Fruit fly (Drosophila melanogaster) whole organism, embryonic: ENCODE results near the gene glu.

Experiments
- BEAF-32 ChIP-seq: fragments of 200-800 bp; sonication (Bioruptor generic); optimal IDR thresholded peaks from 3 replicates; lab custom pipeline; 2017; ENCODE audit warnings: missing biosample characterization, missing genetic modification characterization, mild to moderate bottlenecking, moderate library complexity, missing genetic modification reagents
- CG11085 ChIP-seq: fragments of 200-800 bp; sonication (Bioruptor generic); IDR thresholded peaks from 2 replicates; pipeline ENCODE4 v1.3.6; 2022; ENCODE audit warnings: missing biosample characterization, missing genetic modification characterization
- CG12071 ChIP-seq: fragments of 200-800 bp; sonication (Bioruptor generic); optimal IDR thresholded peaks from 3 replicates; lab custom pipeline; 2018; ENCODE audit warnings: missing biosample characterization, mild to moderate bottlenecking, missing genetic modification characterization
- CG15514 ChIP-seq: fragments of 200-800 bp; sonication (Bioruptor generic); optimal IDR thresholded peaks from 3 replicates; lab custom pipeline; 2017; ENCODE audit warnings: missing biosample characterization, missing genetic modification characterization, mild to moderate bottlenecking, moderate library complexity, missing genetic modification reagents
- CG16815 ChIP-seq: fragments of 200-800 bp; sonication (Bioruptor generic); optimal IDR thresholded peaks from 3 replicates; lab custom pipeline; 2017; ENCODE audit warnings: missing biosample characterization, mild to moderate bottlenecking, missing genetic modification characterization
- CG17385 ChIP-seq: fragments of 200-800 bp; sonication (Bioruptor generic); optimal IDR thresholded peaks from 3 replicates; lab custom pipeline; 2018; ENCODE audit warnings: missing biosample characterization, mild to moderate bottlenecking, missing genetic modification characterization
- CG17568 ChIP-seq: fragments of 200-800 bp; sonication (Bioruptor generic); optimal IDR thresholded peaks from 2 replicates; lab custom pipeline; 2018; ENCODE audit warnings: missing biosample characterization, mild to moderate bottlenecking, missing genetic modification characterization, moderate library complexity
- CG17612 ChIP-seq: fragments of 200-800 bp; sonication (Bioruptor generic); IDR thresholded peaks from 2 replicates; pipeline ENCODE4 v1.3.6; 2022; ENCODE audit warnings: missing biosample characterization, missing genetic modification characterization
- CG2116 ChIP-seq: fragments of 200-800 bp; sonication (Bioruptor generic); optimal IDR thresholded peaks from 3 replicates; lab custom pipeline; 2018; ENCODE audit warnings: missing biosample characterization, mild to moderate bottlenecking, missing genetic modification characterization
- CG2129 ChIP-seq: fragments of 200-800 bp; sonication (Bioruptor generic); IDR thresholded peaks from 2 replicates; pipeline ENCODE4 v1.3.6; 2022; ENCODE audit warnings: missing biosample characterization, missing genetic modification characterization; ENCODE audit not compliant: partially characterized antibody
- CG2199 ChIP-seq: fragments of 200-800 bp; sonication (Bioruptor generic); IDR thresholded peaks from 3 replicates; pipeline ENCODE4 v1.3.6; 2022; ENCODE audit warnings: missing biosample characterization, missing genetic modification characterization
- CG34422 ChIP-seq: fragments of 200-800 bp; sonication (Bioruptor generic); IDR thresholded peaks from 3 replicates; pipeline ENCODE4 v1.3.6; 2022; ENCODE audit warnings: missing biosample characterization, missing genetic modification characterization
- CG3726 ChIP-seq: fragments of 200-800 bp; sonication (Bioruptor generic); IDR thresholded peaks from 3 replicates; pipeline ENCODE4, ENCODE4 v1.3.6; 2022; ENCODE audit warnings: missing biosample characterization, missing genetic modification characterization
- CG6175 ChIP-seq: fragments of 200-800 bp; sonication (Bioruptor generic); IDR thresholded peaks from 3 replicates; pipeline ENCODE4 v1.3.6; 2022; ENCODE audit warnings: missing biosample characterization, missing genetic modification characterization
- CG6765 ChIP-seq: fragments of 200-800 bp; sonication (Bioruptor generic); optimal IDR thresholded peaks from 3 replicates; lab custom pipeline; 2017; ENCODE audit warnings: missing biosample characterization, mild to moderate bottlenecking, missing genetic modification characterization
- CG8290 ChIP-seq, 3 experiments: fragments of 200-800 bp; sonication (Bioruptor generic); optimal IDR thresholded peaks; 2 replicates each; lab custom pipeline; 2016 to 2019; ENCODE audit warnings: missing biosample characterization in 3 of 3, missing genetic modification characterization in 3 of 3, mild to moderate bottlenecking in 2 of 3, moderate library complexity in 1 of 3
- CG8765 ChIP-seq: fragments of 200-800 bp; sonication (Bioruptor generic); IDR thresholded peaks from 2 replicates; pipeline ENCODE4 v1.3.6; 2022; ENCODE audit warnings: missing biosample characterization, missing genetic modification characterization
- CG9609 ChIP-seq: fragments of 200-800 bp; sonication (Bioruptor generic); optimal IDR thresholded peaks from 3 replicates; lab custom pipeline; 2016; ENCODE audit warnings: missing biosample characterization, missing genetic modification characterization
- CG9727 ChIP-seq: fragments of 200-800 bp; sonication (Bioruptor generic); optimal IDR thresholded peaks from 3 replicates; lab custom pipeline; 2017; ENCODE audit warnings: missing biosample characterization, mild to moderate bottlenecking, missing genetic modification characterization
- Dp ChIP-seq: fragments of 200-800 bp; sonication (Bioruptor generic); optimal IDR thresholded peaks from 2 replicates; lab custom pipeline; 2018; ENCODE audit warnings: missing biosample characterization, mild to moderate bottlenecking, missing genetic modification characterization, moderate library complexity
- Drgx ChIP-seq: fragments of 200-800 bp; sonication (Bioruptor generic); IDR thresholded peaks from 2 replicates; pipeline ENCODE4 v1.3.6; 2022; ENCODE audit warnings: missing biosample characterization, missing genetic modification characterization
- Eip74EF ChIP-seq, 2 experiments: fragments of 200-800 bp in 1 of 2; fragments of >200 bp in 1 of 2; sonication (Bioruptor generic) in 1 of 2; optimal IDR thresholded peaks; 2 replicates each; lab custom pipeline; 2017 to 2019; ENCODE audit warnings: missing biosample characterization in 2 of 2, missing genetic modification characterization in 2 of 2, mild to moderate bottlenecking in 1 of 2, moderate library complexity in 1 of 2
- Gug ChIP-seq: fragments of 200-800 bp; sonication (Bioruptor generic); IDR thresholded peaks from 4 replicates; pipeline ENCODE4 v1.3.6; 2022; ENCODE audit warnings: missing biosample characterization, missing genetic modification characterization
- H2.0 ChIP-seq: fragments of 200-800 bp; sonication (Bioruptor generic); IDR thresholded peaks from 2 replicates; pipeline ENCODE4 v1.3.6; 2022; ENCODE audit warnings: missing biosample characterization, missing genetic modification characterization
- Hmx ChIP-seq: fragments of 200-800 bp; sonication (Bioruptor generic); optimal IDR thresholded peaks from 2 replicates; lab custom pipeline; 2016; ENCODE audit warnings: missing biosample characterization, missing genetic modification characterization
- Hr3 ChIP-seq: fragments of 200-800 bp; sonication (Bioruptor generic); optimal IDR thresholded peaks from 3 replicates; lab custom pipeline; 2016; ENCODE audit warnings: missing biosample characterization, missing genetic modification characterization
- Hsf ChIP-seq: fragments of 200-800 bp; sonication (Bioruptor generic); optimal IDR thresholded peaks from 3 replicates; lab custom pipeline; 2016; ENCODE audit warnings: missing biosample characterization, missing genetic modification characterization
- PHDP ChIP-seq: fragments of 200-800 bp; sonication (Bioruptor generic); optimal IDR thresholded peaks from 3 replicates; lab custom pipeline; 2018; ENCODE audit warnings: missing biosample characterization, mild to moderate bottlenecking, missing genetic modification characterization, moderate library complexity
- Rfx ChIP-seq: fragments of 200-800 bp; sonication (Bioruptor generic); IDR thresholded peaks from 2 replicates; pipeline ENCODE4 v1.3.6; 2022; ENCODE audit warnings: missing biosample characterization, missing genetic modification characterization
- Side ChIP-seq: fragments of 200-800 bp; sonication (Bioruptor generic); optimal IDR thresholded peaks from 2 replicates; lab custom pipeline; 2016; ENCODE audit warnings: missing biosample characterization, missing genetic modification characterization
- Usf ChIP-seq: fragments of 200-800 bp; sonication (Bioruptor generic); optimal IDR thresholded peaks from 2 replicates; lab custom pipeline; 2017; ENCODE audit warnings: missing genotype, missing biosample characterization, missing genetic modification characterization
- al ChIP-seq: fragments of 200-800 bp; sonication (Bioruptor generic); IDR thresholded peaks from 2 replicates; pipeline ENCODE4 v1.3.6; 2022; ENCODE audit warnings: missing biosample characterization, missing genetic modification characterization
- bsh ChIP-seq, 2 experiments: fragments of 200-800 bp; sonication (Bioruptor generic); optimal IDR thresholded peaks; 2 replicates each; lab custom pipeline; 2017 to 2018; ENCODE audit warnings: mild to moderate bottlenecking in 2 of 2, missing biosample characterization in 2 of 2, missing genetic modification characterization in 2 of 2, moderate library complexity in 1 of 2
- cad ChIP-seq: fragments of >200 bp; optimal IDR thresholded peaks from 2 replicates; lab custom pipeline; 2017; ENCODE audit warnings: missing biosample characterization, missing genetic modification characterization
- cg ChIP-seq: fragments of 200-800 bp; sonication (Bioruptor generic); optimal IDR thresholded peaks from 3 replicates; lab custom pipeline; 2019; ENCODE audit warnings: missing biosample characterization, mild to moderate bottlenecking, missing genetic modification characterization, moderate library complexity
- corto ChIP-seq: fragments of 200-800 bp; sonication (Bioruptor generic); optimal IDR thresholded peaks from 2 replicates; lab custom pipeline; 2016; ENCODE audit warnings: missing biosample characterization, mild to moderate bottlenecking, missing genetic modification characterization, moderate library complexity
- fu2 ChIP-seq: fragments of 200-800 bp; sonication (Bioruptor generic); optimal IDR thresholded peaks from 2 replicates; lab custom pipeline; 2016; ENCODE audit warnings: missing biosample characterization, missing genetic modification characterization
- hbn ChIP-seq: fragments of 200-800 bp; sonication (Bioruptor generic); IDR thresholded peaks from 2 replicates; pipeline ENCODE4 v1.3.6; 2022; ENCODE audit warnings: missing biosample characterization, missing genetic modification characterization; ENCODE audit not compliant: partially characterized antibody
- lov ChIP-seq, 2 experiments: fragments of 200-800 bp in 1 of 2; fragments of >200 bp in 1 of 2; sonication (Bioruptor generic) in 1 of 2; IDR thresholded peaks in 1 of 2; optimal IDR thresholded peaks in 1 of 2; 2 replicates in 1 of 2; 3 replicates in 1 of 2; pipeline versions ENCODE4 v1.3.6 to Lab custom; 2017 to 2022; ENCODE audit warnings: missing biosample characterization in 1 of 2, missing genetic modification characterization in 1 of 2
- maf-S ChIP-seq: fragments of 200-800 bp; sonication (Bioruptor generic); optimal IDR thresholded peaks from 2 replicates; lab custom pipeline; 2016; ENCODE audit warnings: missing biosample characterization, missing genetic modification characterization
- nom ChIP-seq: fragments of 200-800 bp; sonication (Bioruptor generic); optimal IDR thresholded peaks from 2 replicates; lab custom pipeline; 2017; ENCODE audit warnings: missing biosample characterization, missing genetic modification characterization, mild to moderate bottlenecking, moderate library complexity, missing genetic modification reagents
- pita ChIP-seq: fragments of 200-800 bp; sonication (Bioruptor generic); optimal IDR thresholded peaks from 2 replicates; lab custom pipeline; 2017; ENCODE audit warnings: missing biosample characterization, mild to moderate bottlenecking, missing genetic modification characterization
- repo ChIP-seq: fragments of 200-800 bp; sonication (Bioruptor generic); optimal IDR thresholded peaks from 2 replicates; lab custom pipeline; 2016; ENCODE audit warnings: missing biosample characterization, missing genetic modification characterization
- row ChIP-seq: fragments of 200-800 bp; sonication (Bioruptor generic); IDR thresholded peaks from 3 replicates; pipeline ENCODE4 v1.3.6; 2022; ENCODE audit warnings: missing biosample characterization, missing genetic modification characterization
- sens ChIP-seq: fragments of 200-800 bp; sonication (Bioruptor generic); peaks from one replicate; lab custom pipeline; 2016; ENCODE audit warnings: missing biosample characterization, missing genetic modification characterization
- sqz ChIP-seq: fragments of 200-800 bp; sonication (Bioruptor generic); optimal IDR thresholded peaks from 3 replicates; lab custom pipeline; 2018; ENCODE audit warnings: missing biosample characterization, mild to moderate bottlenecking, missing genetic modification characterization
- sug ChIP-seq: fragments of 200-800 bp; optimal IDR thresholded peaks from 2 replicates; lab custom pipeline; 2019; ENCODE audit warnings: missing biosample characterization, mild to moderate bottlenecking, missing genetic modification characterization, moderate library complexity
- twi ChIP-seq: fragments of 200-800 bp; optimal IDR thresholded peaks from 2 replicates; lab custom pipeline; 2019; ENCODE audit warnings: missing biosample characterization, mild to moderate bottlenecking, missing genetic modification characterization, moderate library complexity
- zf30C ChIP-seq: fragments of 200-800 bp; sonication (Bioruptor generic); optimal IDR thresholded peaks from 3 replicates; lab custom pipeline; 2018; ENCODE audit warnings: missing biosample characterization, mild to moderate bottlenecking, missing genetic modification characterization

The glu gene

DNA sequence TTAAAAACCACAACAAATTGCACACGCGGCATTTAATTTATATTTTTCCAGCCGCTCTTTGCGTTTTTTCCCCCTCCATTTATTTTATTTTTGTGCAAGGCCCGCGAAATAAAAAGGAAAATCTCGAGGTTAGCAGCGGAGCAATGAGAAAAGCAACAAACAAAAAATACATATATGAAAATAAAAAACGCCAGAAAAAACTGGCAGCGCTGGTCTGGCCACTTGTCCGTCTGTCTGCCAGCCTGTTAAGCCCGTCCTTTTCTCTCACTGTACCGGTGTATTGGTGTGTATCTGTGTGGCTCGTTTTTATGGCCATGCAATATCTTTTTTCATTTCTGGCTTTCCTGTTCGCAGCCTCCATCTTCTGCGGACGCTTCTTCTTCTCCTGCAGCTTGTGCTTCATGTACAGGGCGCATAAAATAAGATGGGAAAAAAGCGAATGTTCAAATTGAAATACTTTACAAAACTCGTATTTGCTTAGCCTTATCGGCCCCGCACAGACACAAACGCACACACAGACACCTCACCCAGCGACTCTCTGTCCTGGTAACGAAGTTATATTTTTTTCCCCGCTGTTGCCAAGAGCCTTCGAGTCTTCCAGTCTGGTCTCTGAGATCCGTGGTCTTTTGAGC is 51.7 kb downstream of the glu start:
- TF ChIP-seq CG8765 (GFP tag; lab: Robert Waterston, UW) (no peak), row (0 out of 3 replicates have a peak, but pooled peaks have one; percentile 8), sug (tag; lab: Kevin White, UChicago) (no peak), CG9609 (GFP tag; lab: Kevin White, UChicago) (no peak), CG2116 (GFP tag; lab: Kevin White, UChicago) (no peak), CG2199 (GFP tag; lab: Robert Waterston, UW) (0 out of 3 replicates have a peak, but pooled peaks have one; percentile 10), nom (GFP tag; lab: Kevin White, UChicago) (peak; percentile 93), maf-S (GFP tag; lab: Kevin White, UChicago) (no peak), pita (GFP tag; lab: Kevin White, UChicago) (no peak), Rfx (GFP tag; lab: Robert Waterston, UW) (no peak), bsh (GFP tag; optimal IDR thresholded peaks at IDR 0.05; lab: Kevin White, UChicago) (peak in 1 of 2 experiments; percentile 60), CG3726 (GFP tag; lab: Robert Waterston, UW) (no peak), corto (GFP tag; lab: Kevin White, UChicago) (peak; percentile 24), Hr3 (GFP tag; lab: Kevin White, UChicago) (no peak), CG6765 (GFP tag; lab: Kevin White, UChicago) (no peak), cg (GFP tag; lab: Kevin White, UChicago) (peak; percentile 35), al (GFP tag; lab: Robert Waterston, UW) (no peak), zf30C (GFP tag; lab: Kevin White, UChicago) (peak; percentile 76), CG11085 (GFP tag; lab: Robert Waterston, UW) (no peak), CG2129 (GFP tag; lab: Robert Waterston, UW) (no peak), Gug (0 out of 4 replicates have a peak, but pooled peaks have one; percentile 19), CG17385 (GFP tag; lab: Kevin White, UChicago) (peak; percentile 11), sqz (GFP tag; lab: Kevin White, UChicago) (peak; percentile 48), cad (GFP tag; lab: Kevin White, UChicago) (peak; percentile 60), H2.0 (GFP tag; lab: Robert Waterston, UW) (peak; percentile 7; the same call in 1 of the 2 replicates), fu2 (GFP tag; lab: Kevin White, UChicago) (no peak), CG8290 (GFP tag; optimal IDR thresholded peaks at IDR 0.05; lab: Kevin White, UChicago) (no peak), CG8290 (tag; optimal IDR thresholded peaks at IDR 0.05; lab: Kevin White, UChicago) (no peak), PHDP (tag; lab: Kevin White, UChicago) (no peak), Drgx (GFP tag; lab: Robert Waterston, UW) (peak; percentile 37; the same call in 1 of the 2 replicates), CG9727 (GFP tag; lab: Kevin White, UChicago) (no peak), CG15514 (GFP tag; lab: Kevin White, UChicago) (no peak), CG12071 (GFP tag; lab: Kevin White, UChicago) (no peak), Dp (no peak), twi (tag; lab: Kevin White, UChicago) (no peak), CG17612 (no peak), CG16815 (no peak), repo (no peak), Side (no peak), hbn (GFP tag; lab: Robert Waterston, UW) (no peak), CG17568 (GFP tag; lab: Kevin White, UChicago) (no peak), Hsf (GFP tag; lab: Kevin White, UChicago) (no peak), BEAF-32 (GFP tag; lab: Kevin White, UChicago) (no peak), Usf (GFP tag; lab: Kevin White, UChicago) (no peak), CG6175 (GFP tag; lab: Robert Waterston, UW) (no peak), Eip74EF (GFP tag; optimal IDR thresholded peaks at IDR 0.05; lab: Kevin White, UChicago) (no peak), Hmx (GFP tag; lab: Kevin White, UChicago) (no peak), CG34422 (GFP tag; lab: Robert Waterston, UW) (0 out of 3 replicates have a peak, but pooled peaks have one; percentile 23), lov (optimal IDR thresholded peaks at IDR 0.05; lab: Kevin White, UChicago) (no peak), lov (GFP tag; IDR thresholded peaks at IDR 0.05; lab: Robert Waterston, UW) (no peak), sens (GFP tag; lab: Kevin White, UChicago) (peak; percentile 7)
